Fruit fly (Drosophila melanogaster) whole organism, embryonic: ENCODE data around the gene CG33795.

Experiments used
- ATbp ChIP-seq: fragments of 200-800 bp; sonication (Bioruptor generic); optimal IDR thresholded peaks from 2 replicates; lab custom pipeline; 2017; ENCODE audit warnings: missing biosample characterization, mild to moderate bottlenecking, missing genetic modification characterization, missing genetic modification reagents
- Ada2b ChIP-seq: fragments of 200-800 bp; sonication (Bioruptor generic); IDR thresholded peaks from 2 replicates; pipeline ENCODE4 v1.3.6; 2022; ENCODE audit warnings: missing biosample characterization, missing genetic modification characterization
- B-H1 ChIP-seq: fragments of 200-800 bp; sonication (Bioruptor generic); IDR thresholded peaks from 3 replicates; pipeline ENCODE4 v1.3.6; 2022; ENCODE audit warnings: missing biosample characterization, missing genetic modification characterization
- CG10274 ChIP-seq: fragments of 200-800 bp; sonication (Bioruptor generic); optimal IDR thresholded peaks from 3 replicates; lab custom pipeline; 2017; ENCODE audit warnings: missing biosample characterization, mild to moderate bottlenecking, missing genetic modification characterization
- CG10654 ChIP-seq: fragments of 200-800 bp; sonication (Bioruptor generic); optimal IDR thresholded peaks from 2 replicates; lab custom pipeline; 2016; ENCODE audit warnings: missing biosample characterization, missing genetic modification characterization
- CG11085 ChIP-seq: fragments of 200-800 bp; sonication (Bioruptor generic); IDR thresholded peaks from 2 replicates; pipeline ENCODE4 v1.3.6; 2022; ENCODE audit warnings: missing biosample characterization, missing genetic modification characterization
- CG11398 ChIP-seq: fragments of 200-800 bp; sonication (Bioruptor generic); optimal IDR thresholded peaks from 2 replicates; lab custom pipeline; 2016; ENCODE audit warnings: missing biosample characterization, missing genetic modification characterization
- CG11695 ChIP-seq: fragments of 200-800 bp; sonication (Bioruptor generic); IDR thresholded peaks from 3 replicates; pipeline ENCODE4 v1.3.6; 2022; ENCODE audit warnings: missing biosample characterization, missing genetic modification characterization
- CG12659 ChIP-seq: fragments of 200-800 bp; sonication (Bioruptor generic); optimal IDR thresholded peaks from 3 replicates; lab custom pipeline; 2017; ENCODE audit warnings: mild to moderate bottlenecking, missing biosample characterization, missing genetic modification reagents, missing genetic modification characterization
- CG13775 ChIP-seq: fragments of 200-800 bp; sonication (Bioruptor generic); optimal IDR thresholded peaks from 3 replicates; lab custom pipeline; 2017; ENCODE audit warnings: missing biosample characterization, mild to moderate bottlenecking, missing genetic modification characterization
- CG14050 ChIP-seq: fragments of 200-800 bp; sonication (Bioruptor generic); IDR thresholded peaks from 3 replicates; pipeline ENCODE4 v1.3.6; 2022; ENCODE audit warnings: missing biosample characterization, missing genetic modification characterization
- CG14667 ChIP-seq: fragments of 200-800 bp; sonication (Bioruptor generic); IDR thresholded peaks from 2 replicates; pipeline ENCODE4 v1.3.6; 2022; ENCODE audit warnings: missing biosample characterization, missing genetic modification characterization
- CG14965 ChIP-seq: fragments of 200-800 bp; sonication (Bioruptor generic); optimal IDR thresholded peaks from 2 replicates; lab custom pipeline; 2016; ENCODE audit warnings: missing biosample characterization, missing genetic modification characterization, borderline replicate concordance
- CG16779 ChIP-seq: fragments of 200-800 bp; sonication (Bioruptor generic); IDR thresholded peaks from 2 replicates; pipeline ENCODE4 v1.3.6; 2022; ENCODE audit warnings: missing biosample characterization, missing genetic modification characterization
- CG16813 ChIP-seq: fragments of 200-800 bp; sonication (Bioruptor generic); IDR thresholded peaks from 3 replicates; pipeline ENCODE4 v1.3.6; 2022; ENCODE audit warnings: missing biosample characterization, missing genetic modification characterization; ENCODE audit not compliant: partially characterized antibody
- CG18011 ChIP-seq: fragments of 200-800 bp; sonication (Bioruptor generic); optimal IDR thresholded peaks from 2 replicates; lab custom pipeline; 2017; ENCODE audit warnings: missing biosample characterization, missing genetic modification characterization, mild to moderate bottlenecking, moderate library complexity, missing genotype
- CG3065 ChIP-seq: fragments of 200-800 bp; sonication (Bioruptor generic); optimal IDR thresholded peaks from 2 replicates; lab custom pipeline; 2016; ENCODE audit warnings: missing biosample characterization, missing genetic modification characterization
- CG3407 ChIP-seq: fragments of 200-800 bp; sonication (Bioruptor generic); optimal IDR thresholded peaks from 2 replicates; lab custom pipeline; 2018; ENCODE audit warnings: missing biosample characterization, mild to moderate bottlenecking, missing genetic modification characterization
- CG3726 ChIP-seq: fragments of 200-800 bp; sonication (Bioruptor generic); IDR thresholded peaks from 3 replicates; pipeline ENCODE4, ENCODE4 v1.3.6; 2022; ENCODE audit warnings: missing biosample characterization, missing genetic modification characterization
- CG4328 ChIP-seq: fragments of 200-800 bp; sonication (Bioruptor generic); optimal IDR thresholded peaks from 3 replicates; lab custom pipeline; 2017; ENCODE audit warnings: missing biosample characterization, missing genetic modification reagents, missing genetic modification characterization
- CG4617 ChIP-seq: fragments of 200-800 bp; sonication (Bioruptor generic); optimal IDR thresholded peaks from 3 replicates; lab custom pipeline; 2016; ENCODE audit warnings: missing biosample characterization, missing genetic modification characterization, borderline replicate concordance
- CG4854 ChIP-seq: fragments of 200-800 bp; sonication (Bioruptor generic); optimal IDR thresholded peaks from 2 replicates; lab custom pipeline; 2016; ENCODE audit warnings: missing biosample characterization, missing genetic modification characterization, inconsistent platforms
- CG6175 ChIP-seq: fragments of 200-800 bp; sonication (Bioruptor generic); IDR thresholded peaks from 3 replicates; pipeline ENCODE4 v1.3.6; 2022; ENCODE audit warnings: missing biosample characterization, missing genetic modification characterization
- CG7271 ChIP-seq: fragments of 200-800 bp; sonication (Bioruptor generic); optimal IDR thresholded peaks from 2 replicates; lab custom pipeline; 2018; ENCODE audit warnings: missing biosample characterization, mild to moderate bottlenecking, missing genetic modification characterization, moderate library complexity
- CG8944 ChIP-seq: fragments of 200-800 bp; sonication (Bioruptor generic); optimal IDR thresholded peaks from 3 replicates; lab custom pipeline; 2016; ENCODE audit warnings: missing biosample characterization, missing genetic modification characterization
- CG9609 ChIP-seq: fragments of 200-800 bp; sonication (Bioruptor generic); optimal IDR thresholded peaks from 3 replicates; lab custom pipeline; 2016; ENCODE audit warnings: missing biosample characterization, missing genetic modification characterization
- CG9727 ChIP-seq: fragments of 200-800 bp; sonication (Bioruptor generic); optimal IDR thresholded peaks from 3 replicates; lab custom pipeline; 2017; ENCODE audit warnings: missing biosample characterization, mild to moderate bottlenecking, missing genetic modification characterization
- Dll ChIP-seq: fragments of 200-800 bp; sonication (Bioruptor generic); IDR thresholded peaks from 4 replicates; pipeline ENCODE4 v1.3.6; 2022; ENCODE audit warnings: missing biosample characterization, missing genetic modification characterization; ENCODE audit not compliant: partially characterized antibody
- E2f2 ChIP-seq: fragments of 200-800 bp; sonication (Bioruptor generic); IDR thresholded peaks from 2 replicates; pipeline ENCODE4 v1.3.6; 2022; ENCODE audit warnings: missing biosample characterization, missing genetic modification characterization
- Hr78 ChIP-seq, 2 experiments: fragments of 200-800 bp in 1 of 2; fragments of >200 bp in 1 of 2; sonication (Bioruptor generic) in 1 of 2; optimal IDR thresholded peaks; 2 replicates each; lab custom pipeline; 2017 to 2019; ENCODE audit warnings: missing biosample characterization in 2 of 2, missing genetic modification characterization in 2 of 2, mild to moderate bottlenecking in 1 of 2, moderate library complexity in 1 of 2
- Oli ChIP-seq: fragments of 200-800 bp; sonication (Bioruptor generic); optimal IDR thresholded peaks from 2 replicates; lab custom pipeline; 2018; ENCODE audit warnings: missing biosample characterization, mild to moderate bottlenecking, missing genetic modification characterization, moderate library complexity
- Ravus ChIP-seq: fragments of 200-800 bp; sonication (Bioruptor generic); IDR thresholded peaks from 2 replicates; pipeline ENCODE4 v1.3.6; 2022; ENCODE audit warnings: missing biosample characterization, missing genetic modification characterization
- Sox100B ChIP-seq: fragments of 200-800 bp; sonication (Bioruptor generic); optimal IDR thresholded peaks from 3 replicates; lab custom pipeline; 2018; ENCODE audit warnings: missing biosample characterization, mild to moderate bottlenecking, missing genetic modification characterization
- Sry-β ChIP-seq: fragments of 200-800 bp; sonication (Bioruptor generic); optimal IDR thresholded peaks from 2 replicates; lab custom pipeline; 2018; ENCODE audit warnings: missing biosample characterization, mild to moderate bottlenecking, missing genetic modification characterization, moderate library complexity
- TFAM ChIP-seq: fragments of 200-800 bp; sonication (Bioruptor generic); optimal IDR thresholded peaks from 2 replicates; lab custom pipeline; 2017; ENCODE audit warnings: missing biosample characterization, missing genetic modification characterization, inconsistent platforms
- ato ChIP-seq: fragments of 200-800 bp; sonication (Bioruptor generic); IDR thresholded peaks from 2 replicates; pipeline ENCODE4 v1.3.6; 2022; ENCODE audit warnings: missing biosample characterization, missing genetic modification characterization; ENCODE audit not compliant: partially characterized antibody
- bowl ChIP-seq: fragments of 200-800 bp; sonication (Bioruptor generic); IDR thresholded peaks from 2 replicates; pipeline ENCODE4 v1.3.6; 2022; ENCODE audit warnings: missing biosample characterization, missing genetic modification characterization
- crol ChIP-seq: fragments of 200-800 bp; sonication (Bioruptor generic); IDR thresholded peaks from 2 replicates; pipeline ENCODE4 v1.3.6; 2022; ENCODE audit warnings: missing biosample characterization, missing genetic modification characterization
- dpn ChIP-seq, 2 experiments: fragments of 200-800 bp; sonication (Bioruptor generic); optimal IDR thresholded peaks; 3 replicates each; lab custom pipeline; 2016; ENCODE audit warnings: missing biosample characterization in 2 of 2, missing genetic modification characterization in 2 of 2
- en ChIP-seq: fragments of 200-800 bp; sonication (Bioruptor generic); optimal IDR thresholded peaks from 2 replicates; lab custom pipeline; 2016; ENCODE audit warnings: missing biosample characterization, missing genetic modification characterization
- gem ChIP-seq: fragments of 200-800 bp; sonication (Bioruptor generic); optimal IDR thresholded peaks from 2 replicates; lab custom pipeline; 2019; ENCODE audit warnings: missing biosample characterization, mild to moderate bottlenecking, missing genetic modification characterization, moderate library complexity
- lbe ChIP-seq: fragments of 200-800 bp; sonication (Bioruptor generic); optimal IDR thresholded peaks from 2 replicates; lab custom pipeline; 2016; ENCODE audit warnings: missing biosample characterization, mild to moderate bottlenecking, missing genetic modification characterization
- mam ChIP-seq: fragments of 200-800 bp; sonication (Bioruptor generic); optimal IDR thresholded peaks from 3 replicates; lab custom pipeline; 2016; ENCODE audit warnings: missing biosample characterization, missing genetic modification characterization
- sd ChIP-seq: fragments of 200-800 bp; sonication (Bioruptor generic); optimal IDR thresholded peaks from 3 replicates; lab custom pipeline; 2018; ENCODE audit warnings: missing biosample characterization, mild to moderate bottlenecking, missing genetic modification characterization, moderate library complexity
- sob ChIP-seq: fragments of 200-800 bp; sonication (Bioruptor generic); IDR thresholded peaks from 2 replicates; pipeline ENCODE4 v1.3.6; 2022; ENCODE audit warnings: missing biosample characterization, missing genetic modification characterization
- sr ChIP-seq: fragments of 200-800 bp; sonication (Bioruptor generic); IDR thresholded peaks from 3 replicates; pipeline ENCODE4 v1.3.6; 2022; ENCODE audit warnings: missing biosample characterization, missing genetic modification characterization
- tin ChIP-seq: fragments of 200-800 bp; sonication (Bioruptor generic); optimal IDR thresholded peaks from 3 replicates; lab custom pipeline; 2016; ENCODE audit warnings: missing biosample characterization, missing genetic modification characterization
- toy ChIP-seq: fragments of 200-800 bp; sonication (Bioruptor generic); IDR thresholded peaks from 2 replicates; pipeline ENCODE4 v1.3.6; 2022; ENCODE audit warnings: missing biosample characterization, missing genetic modification characterization
- tup ChIP-seq: fragments of 200-800 bp; sonication (Bioruptor generic); optimal IDR thresholded peaks from 2 replicates; lab custom pipeline; 2016; ENCODE audit warnings: missing biosample characterization, mild to moderate bottlenecking, missing genetic modification characterization, moderate library complexity
- vvl ChIP-seq: fragments of 200-800 bp; sonication (Bioruptor generic); IDR thresholded peaks from 2 replicates; pipeline ENCODE4 v1.3.6; 2022; ENCODE audit warnings: missing biosample characterization, missing genetic modification characterization

CG33795 gene

dm6 chr3L:16166217-16166997, 4.8 kb downstream of the CG33795 start (continued):
- TF ChIP-seq CG11695 (GFP tag; lab: Robert Waterston, UW) = no peak
- no peak for TF ChIP-seq CG4617 (GFP tag; lab: Kevin White, UChicago)
- peak; percentile 91 for TF ChIP-seq crol (GFP tag; lab: Robert Waterston, UW)
- TF ChIP-seq CG14050 (GFP tag; lab: Robert Waterston, UW) = no peak
- no peak for TF ChIP-seq B-H1 (GFP tag; lab: Robert Waterston, UW)
- no peak for TF ChIP-seq CG11085
- no peak for TF ChIP-seq CG18011 (GFP tag; lab: Kevin White, UChicago)
- TF ChIP-seq CG10654 = no peak
- TF ChIP-seq en (GFP tag; lab: Kevin White, UChicago) = no peak
- TF ChIP-seq CG13775 (GFP tag; lab: Kevin White, UChicago) = no peak
- TF ChIP-seq Dll (GFP tag; lab: Robert Waterston, UW) = no peak
- no peak for TF ChIP-seq Ada2b (GFP tag; lab: Robert Waterston, UW)
- TF ChIP-seq Sry-β (GFP tag; lab: Kevin White, UChicago) = no peak
- TF ChIP-seq CG4854 (GFP tag; lab: Kevin White, UChicago) = no peak
- peak; percentile 30 for TF ChIP-seq ATbp (GFP tag; lab: Kevin White, UChicago)
- TF ChIP-seq gem (tag; lab: Kevin White, UChicago) = no peak
- no peak for TF ChIP-seq CG16779 (GFP tag; lab: Robert Waterston, UW)
- no peak for TF ChIP-seq CG3065 (GFP tag; lab: Kevin White, UChicago)
- TF ChIP-seq toy (GFP tag; lab: Robert Waterston, UW) = 0 out of 2 replicates have a peak, but pooled peaks have one; percentile 23
- no peak for TF ChIP-seq Ravus (GFP tag; lab: Robert Waterston, UW)
- no peak for TF ChIP-seq E2f2
- no peak for TF ChIP-seq tup (GFP tag; lab: Kevin White, UChicago)
- no peak for TF ChIP-seq CG4328
- TF ChIP-seq CG14667 (GFP tag; lab: Robert Waterston, UW) = no peak
- peak; percentile 21; the same call in 1 of the 2 replicates for TF ChIP-seq vvl (GFP tag; lab: Robert Waterston, UW)
- no peak for TF ChIP-seq CG11398
- TF ChIP-seq tin = no peak
- 0 out of 3 replicates have a peak, but pooled peaks have one; percentile 29 for TF ChIP-seq CG6175 (GFP tag; lab: Robert Waterston, UW)
- TF ChIP-seq CG8944 (GFP tag; lab: Kevin White, UChicago) = no peak
- TF ChIP-seq CG3407 (GFP tag; lab: Kevin White, UChicago) = no peak
- TF ChIP-seq CG9727 (GFP tag; lab: Kevin White, UChicago) = no peak
- TF ChIP-seq ato (GFP tag; lab: Robert Waterston, UW) = no peak
- TF ChIP-seq CG10274 (GFP tag; lab: Kevin White, UChicago) = no peak
- TF ChIP-seq Sox100B = peak; percentile 15
- TF ChIP-seq bowl (GFP tag; lab: Robert Waterston, UW) = no peak
- no peak for TF ChIP-seq CG14965 (GFP tag; lab: Kevin White, UChicago)
- TF ChIP-seq sob (GFP tag; lab: Robert Waterston, UW) = no peak
- TF ChIP-seq CG7271 (tag; lab: Kevin White, UChicago) = no peak
- TF ChIP-seq lbe (GFP tag; lab: Kevin White, UChicago) = no peak
- peak in 1 of 2 experiments; percentile 65 for TF ChIP-seq Hr78 (GFP tag; optimal IDR thresholded peaks at IDR 0.05; lab: Kevin White, UChicago)
- TF ChIP-seq Oli (tag; lab: Kevin White, UChicago) = no peak
- TF ChIP-seq mam (GFP tag; lab: Kevin White, UChicago) = no peak
- TF ChIP-seq CG16813 (GFP tag; lab: Robert Waterston, UW) = no peak
- no peak for TF ChIP-seq sr (GFP tag; lab: Robert Waterston, UW)
- TF ChIP-seq sd = peak; percentile 27
- TF ChIP-seq TFAM = no peak
- no peak for TF ChIP-seq CG3726 (GFP tag; lab: Robert Waterston, UW)
- no peak for TF ChIP-seq dpn (GFP tag; optimal IDR thresholded peaks at IDR 0.05; lab: Kevin White, UChicago)
- no peak for TF ChIP-seq CG12659 (GFP tag; lab: Kevin White, UChicago)
- no peak for TF ChIP-seq CG9609 (GFP tag; lab: Kevin White, UChicago)
